Fruit fly (Drosophila melanogaster) whole organism, embryonic: Measurements from ENCODE around the gene Inx3.

Experiments used
- Bteb2 ChIP-seq: fragments of 200-800 bp; sonication (Bioruptor generic); optimal IDR thresholded peaks from 2 replicates; lab custom pipeline; 2016; ENCODE audit warnings: missing biosample characterization, missing genetic modification characterization
- CG1024 ChIP-seq: fragments of 200-800 bp; sonication (Bioruptor generic); IDR thresholded peaks from 2 replicates; pipeline ENCODE4 v1.3.6; 2022; ENCODE audit warnings: missing biosample characterization, missing genetic modification characterization
- CG17186 ChIP-seq: fragments of 200-800 bp; sonication (Bioruptor generic); optimal IDR thresholded peaks from 3 replicates; lab custom pipeline; 2017; ENCODE audit warnings: missing biosample characterization, missing genetic modification reagents, missing genetic modification characterization
- CG2712 ChIP-seq: fragments of 200-800 bp; optimal IDR thresholded peaks from 3 replicates; lab custom pipeline; 2019; ENCODE audit warnings: missing biosample characterization, mild to moderate bottlenecking, missing genetic modification characterization, moderate library complexity
- CG32532 ChIP-seq: fragments of 200-800 bp; sonication (Bioruptor generic); IDR thresholded peaks from 2 replicates; pipeline ENCODE4 v1.3.6; 2022; ENCODE audit warnings: missing biosample characterization, missing genetic modification characterization
- CG3281 ChIP-seq: fragments of 200-800 bp; sonication (Bioruptor generic); optimal IDR thresholded peaks from 3 replicates; lab custom pipeline; 2017; ENCODE audit warnings: missing biosample characterization, mild to moderate bottlenecking, missing genetic modification characterization
- CG33557 ChIP-seq: fragments of 200-800 bp; sonication (Bioruptor generic); optimal IDR thresholded peaks from 2 replicates; lab custom pipeline; 2019; ENCODE audit warnings: missing biosample characterization, mild to moderate bottlenecking, missing genetic modification characterization, moderate library complexity
- CG3726 ChIP-seq: fragments of 200-800 bp; sonication (Bioruptor generic); IDR thresholded peaks from 3 replicates; pipeline ENCODE4, ENCODE4 v1.3.6; 2022; ENCODE audit warnings: missing biosample characterization, missing genetic modification characterization
- CG4820 ChIP-seq: fragments of 200-800 bp; sonication (Bioruptor generic); optimal IDR thresholded peaks from 3 replicates; lab custom pipeline; 2016; ENCODE audit warnings: missing biosample characterization, missing genetic modification characterization
- CG5180 ChIP-seq: fragments of 200-800 bp; sonication (Bioruptor generic); optimal IDR thresholded peaks from 3 replicates; lab custom pipeline; 2017; ENCODE audit warnings: missing biosample characterization, missing genetic modification characterization, mild to moderate bottlenecking, moderate library complexity, missing genetic modification reagents
- CG6254 ChIP-seq: fragments of 200-800 bp; sonication (Bioruptor generic); optimal IDR thresholded peaks from 3 replicates; lab custom pipeline; 2017; ENCODE audit warnings: mild to moderate bottlenecking, missing biosample characterization, missing genetic modification reagents, missing genetic modification characterization
- CG7786 ChIP-seq: fragments of 200-800 bp; sonication (Bioruptor generic); optimal IDR thresholded peaks from 2 replicates; lab custom pipeline; 2016; ENCODE audit warnings: missing biosample characterization, missing genetic modification characterization
- CG9797 ChIP-seq: fragments of 200-800 bp; sonication (Bioruptor generic); optimal IDR thresholded peaks from 3 replicates; lab custom pipeline; 2018; ENCODE audit warnings: missing biosample characterization, mild to moderate bottlenecking, missing genetic modification characterization
- CG9876 ChIP-seq: fragments of 200-800 bp; sonication (Bioruptor generic); optimal IDR thresholded peaks from 2 replicates; lab custom pipeline; 2016; ENCODE audit warnings: missing biosample characterization, missing genetic modification characterization
- CG9932 ChIP-seq: fragments of 200-800 bp; sonication (Bioruptor generic); IDR thresholded peaks from 2 replicates; pipeline ENCODE4 v1.3.6; 2022; ENCODE audit warnings: missing biosample characterization, missing genetic modification characterization
- D19A ChIP-seq: fragments of 200-800 bp; optimal IDR thresholded peaks from 3 replicates; lab custom pipeline; 2019; ENCODE audit warnings: missing biosample characterization, mild to moderate bottlenecking, missing genetic modification characterization, moderate library complexity
- HmgD ChIP-seq: fragments of 200-800 bp; sonication (Bioruptor generic); optimal IDR thresholded peaks from 3 replicates; lab custom pipeline; 2016; ENCODE audit warnings: missing biosample characterization, missing genetic modification characterization
- Hr3 ChIP-seq: fragments of 200-800 bp; sonication (Bioruptor generic); optimal IDR thresholded peaks from 3 replicates; lab custom pipeline; 2016; ENCODE audit warnings: missing biosample characterization, missing genetic modification characterization
- Hr39 ChIP-seq: fragments of >200 bp; optimal IDR thresholded peaks from 2 replicates; lab custom pipeline; 2017
- Hsf ChIP-seq: fragments of 200-800 bp; sonication (Bioruptor generic); optimal IDR thresholded peaks from 3 replicates; lab custom pipeline; 2016; ENCODE audit warnings: missing biosample characterization, missing genetic modification characterization
- Max ChIP-seq: fragments of 200-800 bp; sonication (Bioruptor generic); optimal IDR thresholded peaks from 2 replicates; lab custom pipeline; 2016; ENCODE audit warnings: missing biosample characterization, mild to moderate bottlenecking, missing genetic modification characterization
- NC2β ChIP-seq: fragments of 200-800 bp; sonication (Bioruptor generic); optimal IDR thresholded peaks from 2 replicates; lab custom pipeline; 2016; ENCODE audit warnings: missing biosample characterization, missing genetic modification characterization
- Ptx1 ChIP-seq: fragments of 200-800 bp; sonication (Bioruptor generic); IDR thresholded peaks from 2 replicates; pipeline ENCODE4 v1.3.6; 2022; ENCODE audit warnings: missing biosample characterization, missing genetic modification characterization
- al ChIP-seq: fragments of 200-800 bp; sonication (Bioruptor generic); IDR thresholded peaks from 2 replicates; pipeline ENCODE4 v1.3.6; 2022; ENCODE audit warnings: missing biosample characterization, missing genetic modification characterization
- ase ChIP-seq: fragments of 200-800 bp; sonication (Bioruptor generic); IDR thresholded peaks from 3 replicates; pipeline ENCODE4 v1.3.6; 2022; ENCODE audit warnings: missing biosample characterization, missing genetic modification characterization
- bcd ChIP-seq: fragments of 200-800 bp; sonication (Bioruptor generic); optimal IDR thresholded peaks from 2 replicates; lab custom pipeline; 2017; ENCODE audit warnings: missing biosample characterization, mild to moderate bottlenecking, missing genetic modification characterization
- bowl ChIP-seq: fragments of 200-800 bp; sonication (Bioruptor generic); IDR thresholded peaks from 2 replicates; pipeline ENCODE4 v1.3.6; 2022; ENCODE audit warnings: missing biosample characterization, missing genetic modification characterization
- caup ChIP-seq: fragments of 200-800 bp; sonication (Bioruptor generic); optimal IDR thresholded peaks from 3 replicates; lab custom pipeline; 2017; ENCODE audit warnings: missing biosample characterization, mild to moderate bottlenecking, missing genetic modification characterization, moderate library complexity; ENCODE audit not compliant: severe bottlenecking
- croc ChIP-seq: fragments of 200-800 bp; sonication (Bioruptor generic); conservative IDR thresholded peaks from 3 replicates; pipeline ENCODE4 v1.3.6; 2022; ENCODE audit warnings: missing biosample characterization, missing genetic modification characterization
- dimm ChIP-seq: fragments of 200-800 bp; sonication (Bioruptor generic); IDR thresholded peaks from 2 replicates; pipeline ENCODE4 v1.3.6; 2022; ENCODE audit warnings: missing biosample characterization, missing genetic modification characterization
- dpn ChIP-seq, 2 experiments: fragments of 200-800 bp; sonication (Bioruptor generic); optimal IDR thresholded peaks; 3 replicates each; lab custom pipeline; 2016; ENCODE audit warnings: missing biosample characterization in 2 of 2, missing genetic modification characterization in 2 of 2
- emc ChIP-seq: fragments of 200-800 bp; sonication (Bioruptor generic); optimal IDR thresholded peaks from 2 replicates; lab custom pipeline; 2016; ENCODE audit warnings: missing biosample characterization, missing genetic modification characterization
- eve ChIP-seq, 2 experiments: fragments of >200 bp; optimal IDR thresholded peaks; 2 replicates each; lab custom pipeline; 2017; ENCODE audit warnings: missing biosample characterization in 2 of 2, missing genetic modification characterization in 2 of 2
- her ChIP-seq: fragments of 200-800 bp; sonication (Bioruptor generic); optimal IDR thresholded peaks from 2 replicates; lab custom pipeline; 2016; ENCODE audit warnings: missing biosample characterization, missing genetic modification characterization
- inv ChIP-seq: fragments of 200-800 bp; sonication (Bioruptor generic); IDR thresholded peaks from 2 replicates; pipeline ENCODE4 v1.3.6; 2022; ENCODE audit warnings: missing biosample characterization, missing genetic modification characterization; ENCODE audit not compliant: partially characterized antibody
- maf-S ChIP-seq: fragments of 200-800 bp; sonication (Bioruptor generic); optimal IDR thresholded peaks from 2 replicates; lab custom pipeline; 2016; ENCODE audit warnings: missing biosample characterization, missing genetic modification characterization
- nom ChIP-seq: fragments of 200-800 bp; sonication (Bioruptor generic); optimal IDR thresholded peaks from 2 replicates; lab custom pipeline; 2017; ENCODE audit warnings: missing biosample characterization, missing genetic modification characterization, mild to moderate bottlenecking, moderate library complexity, missing genetic modification reagents
- oc ChIP-seq: fragments of 200-800 bp; sonication (Bioruptor generic); optimal IDR thresholded peaks from 2 replicates; lab custom pipeline; 2018; ENCODE audit warnings: missing biosample characterization, mild to moderate bottlenecking, missing genetic modification characterization, moderate library complexity
- pfk ChIP-seq: fragments of 200-800 bp; sonication (Bioruptor generic); optimal IDR thresholded peaks from 2 replicates; lab custom pipeline; 2018; ENCODE audit warnings: missing biosample characterization, mild to moderate bottlenecking, missing genetic modification characterization, moderate library complexity
- pum ChIP-seq: fragments of 200-800 bp; sonication (Bioruptor generic); optimal IDR thresholded peaks from 2 replicates; lab custom pipeline; 2016; ENCODE audit warnings: missing biosample characterization, missing genetic modification characterization
- pzg ChIP-seq: fragments of 200-800 bp; sonication (Bioruptor generic); optimal IDR thresholded peaks from 3 replicates; lab custom pipeline; 2018; ENCODE audit warnings: missing biosample characterization, mild to moderate bottlenecking, missing genetic modification characterization, moderate library complexity
- row ChIP-seq: fragments of 200-800 bp; sonication (Bioruptor generic); IDR thresholded peaks from 3 replicates; pipeline ENCODE4 v1.3.6; 2022; ENCODE audit warnings: missing biosample characterization, missing genetic modification characterization
- sens-2 ChIP-seq: fragments of 200-800 bp; sonication (Bioruptor generic); IDR thresholded peaks from 2 replicates; pipeline ENCODE4 v1.3.6; 2022; ENCODE audit warnings: missing biosample characterization, missing genetic modification characterization
- shn ChIP-seq: fragments of 200-800 bp; sonication (Bioruptor generic); optimal IDR thresholded peaks from 3 replicates; lab custom pipeline; 2016; ENCODE audit warnings: missing biosample characterization, missing genetic modification characterization
- sima ChIP-seq: fragments of 200-800 bp; sonication (Bioruptor generic); optimal IDR thresholded peaks from 2 replicates; lab custom pipeline; 2016; ENCODE audit warnings: missing biosample characterization, missing genetic modification characterization
- wdn ChIP-seq: fragments of 200-800 bp; sonication (Bioruptor generic); IDR thresholded peaks from 2 replicates; pipeline ENCODE4 v1.3.6; 2022; ENCODE audit warnings: missing biosample characterization, missing genetic modification characterization

Inx3 gene

DNA sequence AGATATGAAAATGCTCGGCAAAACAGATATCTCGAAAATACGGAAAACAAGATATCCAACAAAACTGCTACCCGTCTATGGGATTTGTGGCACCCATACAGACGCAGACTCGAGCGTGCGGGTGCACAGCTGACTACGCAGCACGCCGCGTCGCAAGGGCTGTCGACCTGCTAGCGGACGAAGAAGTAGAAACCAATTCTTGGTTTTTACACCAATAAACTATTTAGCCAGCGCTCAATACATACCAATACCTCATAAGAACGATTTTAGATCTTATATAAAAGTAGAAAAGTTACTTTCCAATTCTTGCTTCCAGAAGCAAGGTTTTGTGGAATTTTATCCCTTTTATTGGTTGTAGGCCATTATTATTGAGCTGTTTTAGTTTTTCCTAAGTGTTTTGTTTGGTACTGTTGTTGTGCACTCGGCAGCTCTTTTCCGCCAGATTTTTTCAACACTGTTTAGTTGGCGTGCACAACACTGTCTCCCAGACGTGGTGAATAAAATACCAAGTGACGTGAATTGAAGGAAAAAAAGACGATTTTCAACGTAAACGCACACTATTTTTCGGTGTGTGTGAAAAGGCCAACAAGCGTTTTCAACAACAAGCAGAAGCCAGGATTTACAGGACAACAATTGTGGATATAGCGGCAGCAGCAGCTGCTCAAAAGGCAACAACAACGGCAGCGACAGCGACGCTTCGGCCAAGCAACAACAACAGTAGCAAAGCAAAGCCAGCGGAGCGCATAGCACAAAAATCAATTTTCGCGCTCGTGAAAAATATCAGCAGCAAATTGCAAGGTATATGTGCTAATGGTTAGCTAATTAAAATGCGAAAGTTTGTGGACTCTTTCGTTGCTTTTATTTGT is 29.5 kb upstream of the Inx3 start (continued):
- no peak for TF ChIP-seq eve (GFP tag; optimal IDR thresholded peaks at IDR 0.05; lab: Kevin White, UChicago)
- peak; percentile 26; the same call in 1 of the 3 replicates for TF ChIP-seq croc
- TF ChIP-seq, all 482 proteins: peak for 373

DNA sequence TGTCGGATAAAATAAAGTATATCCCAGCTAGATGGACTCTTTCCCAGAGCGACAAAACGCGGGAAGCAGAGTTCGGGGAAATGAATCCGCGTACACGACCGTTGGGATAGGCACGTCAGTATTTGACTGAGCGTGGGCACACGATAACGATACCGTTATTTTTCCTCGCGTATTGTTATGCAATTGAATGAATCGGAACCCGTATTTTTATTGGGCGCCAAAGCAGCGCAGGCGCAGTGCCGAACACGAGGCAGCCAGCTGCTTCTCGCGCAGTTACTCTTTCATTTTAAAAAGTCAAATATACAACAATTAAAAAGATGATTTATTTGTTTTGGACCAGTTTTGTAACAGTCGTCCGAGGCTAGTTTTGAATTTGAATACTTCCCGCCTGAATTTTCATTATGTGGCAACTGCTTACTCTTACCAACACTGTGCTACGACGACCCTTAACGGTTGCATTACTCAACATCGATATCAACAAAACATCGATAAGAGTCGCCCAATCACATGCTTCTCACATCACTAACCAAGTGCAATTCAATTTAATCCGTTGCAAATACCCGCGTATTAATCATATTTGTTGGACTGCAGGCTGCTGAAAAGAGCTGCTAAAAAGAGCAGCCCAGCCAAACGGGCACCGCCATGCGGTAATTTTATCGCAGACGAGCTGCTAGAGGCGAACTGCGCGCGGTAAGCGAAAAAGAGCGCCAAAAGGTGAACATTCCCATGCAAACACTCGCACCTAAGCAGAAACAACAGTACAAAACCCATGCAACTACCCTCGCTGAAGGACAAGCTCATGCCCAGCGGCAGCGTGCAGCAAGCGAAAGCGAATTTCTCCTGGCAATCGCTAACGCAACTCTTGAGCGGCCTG is 28.5 kb upstream of the Inx3 start, which contains the start of the genes CG33203 and Doa:
TSS of gene CG33203 (minus strand) at position 151 of the 874 bp plus-strand sequence.
TSS of gene Doa (plus strand) at position 515 of the 874 bp plus-strand sequence.
- TF ChIP-seq Hsf (GFP tag; lab: Kevin White, UChicago): peak; percentile 62
- TF ChIP-seq pum (GFP tag; lab: Kevin White, UChicago): peak; percentile 68
- TF ChIP-seq CG4820 (GFP tag; lab: Kevin White, UChicago): peak; percentile 12
- peak; percentile 32; the same call in 2 of the 3 replicates for TF ChIP-seq row (GFP tag; lab: Robert Waterston, UW)
- peak; percentile 21 for TF ChIP-seq CG9876 (GFP tag; lab: Kevin White, UChicago)
- no peak for TF ChIP-seq bowl
- peak; percentile 54 for TF ChIP-seq Ptx1
- no peak for TF ChIP-seq sens-2 (GFP tag; lab: Robert Waterston, UW)
- peak; percentile 26 for TF ChIP-seq Bteb2 (GFP tag; lab: Kevin White, UChicago)
- peak; percentile 46 for TF ChIP-seq HmgD (GFP tag; lab: Kevin White, UChicago)
- peak; percentile 49 for TF ChIP-seq CG7786 (GFP tag; lab: Kevin White, UChicago)
- 0 out of 2 replicates have a peak, but pooled peaks have one; percentile 22 for TF ChIP-seq al (GFP tag; lab: Robert Waterston, UW)
- TF ChIP-seq her: peak; percentile 30
- TF ChIP-seq nom (GFP tag; lab: Kevin White, UChicago): no peak
- TF ChIP-seq NC2β (GFP tag; lab: Kevin White, UChicago): peak; percentile 45
- TF ChIP-seq CG5180: no peak
- TF ChIP-seq caup (GFP tag; lab: Kevin White, UChicago): peak; percentile 25
- peak; percentile 67 for TF ChIP-seq bcd (GFP tag; lab: Kevin White, UChicago)
- TF ChIP-seq oc: peak; percentile 32
- TF ChIP-seq dpn (GFP tag; optimal IDR thresholded peaks at IDR 0.05; lab: Kevin White, UChicago): peak; percentile 71 to 78
- TF ChIP-seq CG2712 (tag; lab: Kevin White, UChicago): peak; percentile 48
- TF ChIP-seq CG3281: peak; percentile 68
- peak; percentile 83 for TF ChIP-seq inv (GFP tag; lab: Robert Waterston, UW)
- no peak for TF ChIP-seq CG33557 (GFP tag; lab: Kevin White, UChicago)
- peak; percentile 44; the same call in 1 of the 2 replicates for TF ChIP-seq CG32532 (GFP tag; lab: Robert Waterston, UW)
- TF ChIP-seq emc (GFP tag; lab: Kevin White, UChicago): peak; percentile 39
- TF ChIP-seq CG3726 (GFP tag; lab: Robert Waterston, UW): 0 out of 3 replicates have a peak, but pooled peaks have one; percentile 37
- TF ChIP-seq wdn (GFP tag; lab: Robert Waterston, UW): no peak
- no peak for TF ChIP-seq pfk
- TF ChIP-seq Max (GFP tag; lab: Kevin White, UChicago): no peak
- TF ChIP-seq Hr39 (lab: Kevin White, UChicago): no peak
- TF ChIP-seq sima (GFP tag; lab: Kevin White, UChicago): peak; percentile 39
- peak; percentile 38 for TF ChIP-seq CG9797 (GFP tag; lab: Kevin White, UChicago)
- TF ChIP-seq D19A (tag; lab: Kevin White, UChicago): no peak
- TF ChIP-seq CG9932 (GFP tag; lab: Robert Waterston, UW): peak; percentile 86
- peak; percentile 10 for TF ChIP-seq maf-S (GFP tag; lab: Kevin White, UChicago)
- TF ChIP-seq CG17186: peak; percentile 25
- no peak for TF ChIP-seq dimm (GFP tag; lab: Robert Waterston, UW)
- TF ChIP-seq shn (GFP tag; lab: Kevin White, UChicago): peak; percentile 54
- no peak for TF ChIP-seq CG1024 (GFP tag; lab: Robert Waterston, UW)
- peak; percentile 95 for TF ChIP-seq pzg (GFP tag; lab: Kevin White, UChicago)
- peak; percentile 40 for TF ChIP-seq Hr3
- TF ChIP-seq ase (GFP tag; lab: Robert Waterston, UW): peak; percentile 33; the same call in 1 of the 3 replicates
- no peak for TF ChIP-seq CG6254 (GFP tag; lab: Kevin White, UChicago)
